Fruit fly (Drosophila melanogaster) whole organism, embryonic: ENCODE results near the gene CG4629.

Experiments
- Abd-B ChIP-seq: fragments of 200-800 bp; sonication (Bioruptor generic); optimal IDR thresholded peaks from 2 replicates; lab custom pipeline; 2018; ENCODE audit warnings: missing biosample characterization, mild to moderate bottlenecking, missing genetic modification characterization, moderate library complexity
- C15 ChIP-seq: fragments of 200-800 bp; sonication (Bioruptor generic); IDR thresholded peaks from 3 replicates; pipeline ENCODE4 v1.3.6; 2022; ENCODE audit warnings: missing biosample characterization, missing genetic modification characterization
- CG11085 ChIP-seq: fragments of 200-800 bp; sonication (Bioruptor generic); IDR thresholded peaks from 2 replicates; pipeline ENCODE4 v1.3.6; 2022; ENCODE audit warnings: missing biosample characterization, missing genetic modification characterization
- CG11456 ChIP-seq: fragments of 200-800 bp; sonication (Bioruptor generic); IDR thresholded peaks from 3 replicates; pipeline ENCODE4 v1.3.6; 2022; ENCODE audit warnings: missing biosample characterization, missing genetic modification characterization
- CG12071 ChIP-seq: fragments of 200-800 bp; sonication (Bioruptor generic); optimal IDR thresholded peaks from 3 replicates; lab custom pipeline; 2018; ENCODE audit warnings: missing biosample characterization, mild to moderate bottlenecking, missing genetic modification characterization
- CG1233 ChIP-seq: fragments of 200-800 bp; sonication (Bioruptor generic); optimal IDR thresholded peaks from 4 replicates; lab custom pipeline; 2018; ENCODE audit warnings: missing biosample characterization, mild to moderate bottlenecking, missing genetic modification characterization
- CG16813 ChIP-seq: fragments of 200-800 bp; sonication (Bioruptor generic); IDR thresholded peaks from 3 replicates; pipeline ENCODE4 v1.3.6; 2022; ENCODE audit warnings: missing biosample characterization, missing genetic modification characterization; ENCODE audit not compliant: partially characterized antibody
- CG17802 ChIP-seq: fragments of 200-800 bp; sonication (Bioruptor generic); optimal IDR thresholded peaks from 2 replicates; lab custom pipeline; 2018; ENCODE audit warnings: missing biosample characterization, mild to moderate bottlenecking, missing genetic modification characterization, moderate library complexity
- CG31224 ChIP-seq: fragments of 200-800 bp; sonication (Bioruptor generic); IDR thresholded peaks from 2 replicates; pipeline ENCODE4 v1.3.6; 2022; ENCODE audit warnings: missing biosample characterization, missing genetic modification characterization
- CG3163 ChIP-seq: fragments of 200-800 bp; sonication (Bioruptor generic); optimal IDR thresholded peaks from 3 replicates; lab custom pipeline; 2016; ENCODE audit warnings: missing biosample characterization, missing genetic modification characterization
- CG4424 ChIP-seq: fragments of 200-800 bp; sonication (Bioruptor generic); optimal IDR thresholded peaks from 3 replicates; lab custom pipeline; 2016; ENCODE audit warnings: missing biosample characterization, missing genetic modification characterization
- CG6272 ChIP-seq: fragments of 200-800 bp; sonication (Bioruptor generic); IDR thresholded peaks from 2 replicates; pipeline ENCODE4 v1.3.6; 2022; ENCODE audit warnings: missing biosample characterization, missing genetic modification characterization
- CG8281 ChIP-seq: fragments of 200-800 bp; sonication (Bioruptor generic); optimal IDR thresholded peaks from 2 replicates; lab custom pipeline; 2018; ENCODE audit warnings: missing biosample characterization, mild to moderate bottlenecking, missing genetic modification characterization, moderate library complexity
- CG9817 ChIP-seq: fragments of 200-800 bp; sonication (Bioruptor generic); optimal IDR thresholded peaks from 2 replicates; lab custom pipeline; 2018; ENCODE audit warnings: missing biosample characterization, mild to moderate bottlenecking, missing genetic modification characterization, moderate library complexity
- CTCF ChIP-seq: fragments of 200-800 bp; sonication (Bioruptor generic); optimal IDR thresholded peaks from 2 replicates; lab custom pipeline; 2017; ENCODE audit warnings: missing biosample characterization, mild to moderate bottlenecking, missing genetic modification characterization, moderate library complexity
- D19B ChIP-seq: fragments of 200-800 bp; sonication (Bioruptor generic); optimal IDR thresholded peaks from 2 replicates; lab custom pipeline; 2017; ENCODE audit warnings: missing biosample characterization, mild to moderate bottlenecking, missing genetic modification characterization
- Deaf1 ChIP-seq: fragments of 200-800 bp; optimal IDR thresholded peaks from 3 replicates; lab custom pipeline; 2019; ENCODE audit warnings: missing biosample characterization, mild to moderate bottlenecking, missing genetic modification characterization, moderate library complexity
- Dfd ChIP-seq, 2 experiments: fragments of >200 bp; optimal IDR thresholded peaks; 2 replicates each; lab custom pipeline; 2017; ENCODE audit warnings: missing biosample characterization in 2 of 2, missing genetic modification characterization in 2 of 2
- Drgx ChIP-seq: fragments of 200-800 bp; sonication (Bioruptor generic); IDR thresholded peaks from 2 replicates; pipeline ENCODE4 v1.3.6; 2022; ENCODE audit warnings: missing biosample characterization, missing genetic modification characterization
- Ets97D ChIP-seq: fragments of 200-800 bp; sonication (Bioruptor generic); optimal IDR thresholded peaks from 3 replicates; lab custom pipeline; 2016; ENCODE audit warnings: missing biosample characterization, missing genetic modification characterization
- Fer2 ChIP-seq: fragments of 200-800 bp; sonication (Bioruptor generic); optimal IDR thresholded peaks from 2 replicates; lab custom pipeline; 2018; ENCODE audit warnings: missing biosample characterization, mild to moderate bottlenecking, missing genetic modification characterization, moderate library complexity
- HLHmδ ChIP-seq: fragments of 200-800 bp; sonication (Bioruptor generic); optimal IDR thresholded peaks from 2 replicates; lab custom pipeline; 2018; ENCODE audit warnings: missing biosample characterization, mild to moderate bottlenecking, missing genetic modification characterization, moderate library complexity
- Jarid2 ChIP-seq: fragments of 200-800 bp; sonication (Bioruptor generic); optimal IDR thresholded peaks from 3 replicates; lab custom pipeline; 2017; ENCODE audit warnings: mild to moderate bottlenecking, missing biosample characterization, missing genetic modification reagents, missing genetic modification characterization
- Kr ChIP-seq: fragments of 200-800 bp; sonication (Bioruptor generic); optimal IDR thresholded peaks from 2 replicates; lab custom pipeline; 2017; ENCODE audit warnings: missing biosample characterization, mild to moderate bottlenecking, missing genetic modification characterization
- Myb ChIP-seq: fragments of 200-800 bp; sonication (Bioruptor generic); optimal IDR thresholded peaks from 2 replicates; lab custom pipeline; 2016; ENCODE audit warnings: missing biosample characterization, missing genetic modification characterization
- Opbp ChIP-seq: fragments of 200-800 bp; sonication (Bioruptor generic); IDR thresholded peaks from 3 replicates; pipeline ENCODE4 v1.3.6; 2022; ENCODE audit warnings: missing biosample characterization, missing genetic modification characterization; ENCODE audit not compliant: partially characterized antibody
- Poxn ChIP-seq: fragments of 200-800 bp; sonication (Bioruptor generic); IDR thresholded peaks from 2 replicates; pipeline ENCODE4 v1.3.6; 2022; ENCODE audit warnings: missing biosample characterization, missing genetic modification characterization
- Sox102F ChIP-seq: fragments of 200-800 bp; sonication (Bioruptor generic); optimal IDR thresholded peaks from 2 replicates; lab custom pipeline; 2018; ENCODE audit warnings: missing biosample characterization, mild to moderate bottlenecking, missing genetic modification characterization, moderate library complexity
- Xrp1 ChIP-seq: fragments of 200-800 bp; sonication (Bioruptor generic); IDR thresholded peaks from 2 replicates; pipeline ENCODE4 v1.3.6; 2022; ENCODE audit warnings: missing biosample characterization, missing genetic modification characterization
- az2 ChIP-seq: fragments of 200-800 bp; sonication (Bioruptor generic); optimal IDR thresholded peaks from 3 replicates; lab custom pipeline; 2016; ENCODE audit warnings: missing biosample characterization, missing genetic modification characterization
- bowl ChIP-seq: fragments of 200-800 bp; sonication (Bioruptor generic); IDR thresholded peaks from 2 replicates; pipeline ENCODE4 v1.3.6; 2022; ENCODE audit warnings: missing biosample characterization, missing genetic modification characterization
- btn ChIP-seq: fragments of 200-800 bp; sonication (Bioruptor generic); optimal IDR thresholded peaks from 2 replicates; lab custom pipeline; 2016; ENCODE audit warnings: missing biosample characterization, missing genetic modification characterization
- ci ChIP-seq: fragments of 200-800 bp; sonication (Bioruptor generic); IDR thresholded peaks from 3 replicates; pipeline ENCODE4 v1.3.6; 2022; ENCODE audit warnings: missing biosample characterization, missing genetic modification characterization
- croc ChIP-seq: fragments of 200-800 bp; sonication (Bioruptor generic); conservative IDR thresholded peaks from 3 replicates; pipeline ENCODE4 v1.3.6; 2022; ENCODE audit warnings: missing biosample characterization, missing genetic modification characterization
- dm ChIP-seq: fragments of 200-800 bp; sonication (Bioruptor generic); optimal IDR thresholded peaks from 3 replicates; lab custom pipeline; 2016; ENCODE audit warnings: missing biosample characterization, missing genetic modification characterization
- dmrt11E ChIP-seq: fragments of 200-800 bp; sonication (Bioruptor generic); optimal IDR thresholded peaks from 3 replicates; lab custom pipeline; 2018; ENCODE audit warnings: missing biosample characterization, mild to moderate bottlenecking, missing genetic modification characterization, moderate library complexity
- emc ChIP-seq: fragments of 200-800 bp; sonication (Bioruptor generic); optimal IDR thresholded peaks from 2 replicates; lab custom pipeline; 2016; ENCODE audit warnings: missing biosample characterization, missing genetic modification characterization
- ems ChIP-seq: fragments of 200-800 bp; sonication (Bioruptor generic); optimal IDR thresholded peaks from 3 replicates; lab custom pipeline; 2016; ENCODE audit warnings: missing biosample characterization, missing genetic modification characterization
- en ChIP-seq: fragments of 200-800 bp; sonication (Bioruptor generic); optimal IDR thresholded peaks from 2 replicates; lab custom pipeline; 2016; ENCODE audit warnings: missing biosample characterization, missing genetic modification characterization
- h ChIP-seq: fragments of >200 bp; optimal IDR thresholded peaks from 2 replicates; lab custom pipeline; 2017
- her ChIP-seq: fragments of 200-800 bp; sonication (Bioruptor generic); optimal IDR thresholded peaks from 2 replicates; lab custom pipeline; 2016; ENCODE audit warnings: missing biosample characterization, missing genetic modification characterization
- knrl ChIP-seq: fragments of 200-800 bp; sonication (Bioruptor generic); IDR thresholded peaks from 3 replicates; pipeline ENCODE4 v1.3.6; 2022; ENCODE audit warnings: missing biosample characterization, missing genetic modification characterization; ENCODE audit not compliant: partially characterized antibody
- nmo ChIP-seq: fragments of 200-800 bp; sonication (Bioruptor generic); optimal IDR thresholded peaks from 2 replicates; lab custom pipeline; 2018; ENCODE audit warnings: missing biosample characterization, mild to moderate bottlenecking, missing genetic modification characterization, moderate library complexity
- odd ChIP-seq: fragments of 200-800 bp; sonication (Bioruptor generic); optimal IDR thresholded peaks from 2 replicates; lab custom pipeline; 2017; ENCODE audit warnings: missing biosample characterization, mild to moderate bottlenecking, missing genetic modification characterization
- p53 ChIP-seq: fragments of 200-800 bp; sonication (Bioruptor generic); optimal IDR thresholded peaks from 2 replicates; lab custom pipeline; 2016; ENCODE audit warnings: missing biosample characterization, missing genetic modification characterization
- pfk ChIP-seq: fragments of 200-800 bp; sonication (Bioruptor generic); optimal IDR thresholded peaks from 2 replicates; lab custom pipeline; 2018; ENCODE audit warnings: missing biosample characterization, mild to moderate bottlenecking, missing genetic modification characterization, moderate library complexity
- row ChIP-seq: fragments of 200-800 bp; sonication (Bioruptor generic); IDR thresholded peaks from 3 replicates; pipeline ENCODE4 v1.3.6; 2022; ENCODE audit warnings: missing biosample characterization, missing genetic modification characterization
- tio ChIP-seq: fragments of 200-800 bp; sonication (Bioruptor generic); optimal IDR thresholded peaks from 2 replicates; lab custom pipeline; 2017; ENCODE audit warnings: missing biosample characterization, missing genetic modification characterization, inconsistent platforms
- tll ChIP-seq, 2 experiments: fragments of 200-800 bp in 1 of 2; fragments of >200 bp in 1 of 2; sonication (Bioruptor generic) in 1 of 2; optimal IDR thresholded peaks; 2 replicates each; lab custom pipeline; 2017 to 2019; ENCODE audit warnings: missing biosample characterization in 2 of 2, missing genetic modification characterization in 2 of 2, mild to moderate bottlenecking in 1 of 2, moderate library complexity in 1 of 2
- usp ChIP-seq: fragments of >200 bp; optimal IDR thresholded peaks from 2 replicates; lab custom pipeline; 2017; ENCODE audit warnings: missing biosample characterization, missing genetic modification characterization
- zfh2 ChIP-seq: fragments of 200-800 bp; sonication (Bioruptor generic); optimal IDR thresholded peaks from 2 replicates; lab custom pipeline; 2016; ENCODE audit warnings: missing biosample characterization, missing genetic modification characterization

CG4629 gene

DNA sequence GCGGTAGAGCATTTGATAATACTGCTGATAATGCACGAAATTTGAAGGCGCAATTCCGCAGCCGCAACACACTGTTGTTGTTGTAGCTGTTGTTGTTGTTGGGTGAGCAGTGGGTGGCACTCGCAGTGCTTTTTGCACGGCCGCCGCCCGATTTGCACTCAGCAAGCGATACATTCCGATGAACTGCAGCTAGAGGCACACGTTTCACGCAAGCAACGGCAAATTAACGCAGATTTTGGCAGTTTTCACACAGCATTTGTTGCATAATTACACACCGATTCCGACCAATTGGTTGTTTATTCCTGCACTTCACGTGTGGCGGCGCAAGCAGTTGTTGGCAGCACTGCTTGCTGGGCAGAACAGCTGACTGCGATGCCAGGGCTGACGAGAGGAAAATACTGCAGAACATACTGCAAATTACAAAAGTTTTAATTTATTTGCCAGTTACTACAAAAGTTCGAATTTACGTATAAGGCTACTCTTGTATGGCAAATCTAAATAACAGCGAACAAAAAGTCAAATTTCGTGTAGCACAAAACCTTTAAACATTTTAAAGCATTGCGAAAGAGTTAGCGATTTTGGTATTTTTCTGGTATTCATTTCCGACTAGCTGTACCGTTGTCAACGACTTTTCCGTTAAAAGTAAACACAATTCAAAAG lies 5.9 kb upstream of the CG4629 start, which contains the start of the genes PolrMT and CG14339 (continued):
- TF ChIP-seq Abd-B (peak; percentile 41), Jarid2 (GFP tag; lab: Kevin White, UChicago) (no peak), CG9817 (tag; lab: Kevin White, UChicago) (peak; percentile 25), az2 (GFP tag; lab: Kevin White, UChicago) (peak; percentile 29), CG16813 (peak; percentile 9; the same call in 2 of the 3 replicates), bowl (GFP tag; lab: Robert Waterston, UW) (no peak), CG6272 (no peak), dmrt11E (tag; lab: Kevin White, UChicago) (peak; percentile 20), Drgx (GFP tag; lab: Robert Waterston, UW) (0 out of 2 replicates have a peak, but pooled peaks have one; percentile 23), emc (no peak), Myb (GFP tag; lab: Kevin White, UChicago) (peak; percentile 98), Xrp1 (GFP tag; lab: Robert Waterston, UW) (0 out of 2 replicates have a peak, but pooled peaks have one; percentile 15), pfk (GFP tag; lab: Kevin White, UChicago) (no peak), CG1233 (no peak), D19B (GFP tag; lab: Kevin White, UChicago) (no peak), HLHmδ (GFP tag; lab: Kevin White, UChicago) (no peak), p53 (GFP tag; lab: Kevin White, UChicago) (peak; percentile 17), CTCF (GFP tag; lab: Kevin White, UChicago) (no peak), CG12071 (no peak), Deaf1 (tag; lab: Kevin White, UChicago) (no peak), Sox102F (GFP tag; lab: Kevin White, UChicago) (peak; percentile 43), Kr (GFP tag; lab: Kevin White, UChicago) (no peak), CG8281 (tag; lab: Kevin White, UChicago) (no peak), CG11085 (GFP tag; lab: Robert Waterston, UW) (no peak), ems (GFP tag; lab: Kevin White, UChicago) (peak; percentile 46), Dfd (GFP tag; optimal IDR thresholded peaks at IDR 0.05; lab: Kevin White, UChicago) (no peak), Fer2 (tag; lab: Kevin White, UChicago) (no peak), CG11456 (GFP tag; lab: Robert Waterston, UW) (no peak), CG17802 (tag; lab: Kevin White, UChicago) (no peak), row (GFP tag; lab: Robert Waterston, UW) (peak; percentile 66), Opbp (GFP tag; lab: Robert Waterston, UW) (peak; percentile 12; the same call in 1 of the 3 replicates), ci (GFP tag; lab: Robert Waterston, UW) (0 out of 3 replicates have a peak, but pooled peaks have one; percentile 15), knrl (peak; percentile 26; the same call in 1 of the 3 replicates), h (lab: Kevin White, UChicago) (no peak), her (GFP tag; lab: Kevin White, UChicago) (peak; percentile 48), dm (GFP tag; lab: Kevin White, UChicago) (peak; percentile 95), usp (no peak), Ets97D (peak; percentile 69), zfh2 (GFP tag; lab: Kevin White, UChicago) (peak; percentile 1), croc (GFP tag; lab: Robert Waterston, UW) (no peak; the same call in 2 of the 3 replicates), btn (GFP tag; lab: Kevin White, UChicago) (no peak), CG31224 (GFP tag; lab: Robert Waterston, UW) (no peak), C15 (GFP tag; lab: Robert Waterston, UW) (no peak), Poxn (GFP tag; lab: Robert Waterston, UW) (no peak), CG4424 (GFP tag; lab: Kevin White, UChicago) (peak; percentile 42), tio (GFP tag; lab: Kevin White, UChicago) (no peak), odd (GFP tag; lab: Kevin White, UChicago) (no peak), en (no peak), tll (GFP tag; optimal IDR thresholded peaks at IDR 0.05; lab: Kevin White, UChicago) (no peak), CG3163 (GFP tag; lab: Kevin White, UChicago) (peak; percentile 2), nmo (GFP tag; lab: Kevin White, UChicago) (peak; percentile 62)
